Fruit fly (Drosophila melanogaster): Measurements from ENCODE around the gene CG14200.

Gene CG14200

dm6 chrX:19496808-19497259, 1.5 kb downstream of the CG14200 start (continued):
- no peak for TF ChIP-seq dpn (GFP tag; optimal IDR thresholded peaks at IDR 0.05)
- no peak for TF ChIP-seq CG7928 (GFP tag; optimal IDR thresholded peaks at IDR 0.05)
- no peak for TF ChIP-seq CG13296 (GFP tag; optimal IDR thresholded peaks at IDR 0.05)
- no peak for TF ChIP-seq kah (GFP tag; optimal IDR thresholded peaks at IDR 0.05)
- no peak for TF ChIP-seq Dfd (GFP tag; optimal IDR thresholded peaks at IDR 0.05)
- peak; percentile 27 for TF ChIP-seq CG33213 (GFP tag; optimal IDR thresholded peaks at IDR 0.05)
- TF ChIP-seq CG3163 (GFP tag; optimal IDR thresholded peaks at IDR 0.05) = peak; percentile 37
- no peak for TF ChIP-seq eyg (GFP tag; optimal IDR thresholded peaks at IDR 0.05)
- peak; percentile 20 for TF ChIP-seq grn (GFP tag; optimal IDR thresholded peaks at IDR 0.05)
- TF ChIP-seq CG14860 (GFP tag; IDR thresholded peaks at IDR 0.05; ENCODE audit: partially characterized antibody) = 0 out of 3 replicates have a peak, but pooled peaks have one; percentile 32
- TF ChIP-seq klu (GFP tag; IDR thresholded peaks at IDR 0.05) = no peak
- no peak for TF ChIP-seq Bteb2 (GFP tag; optimal IDR thresholded peaks at IDR 0.05)
- TF ChIP-seq CG42726 (GFP tag; IDR thresholded peaks at IDR 0.05; ENCODE audit: partially characterized antibody) = peak; percentile 53; the same call in 1 of the 2 replicates
- TF ChIP-seq CG9797 (GFP tag; optimal IDR thresholded peaks at IDR 0.05) = peak; percentile 28
- peak; percentile 50; the same call in 1 of the 2 replicates for TF ChIP-seq ato (GFP tag; IDR thresholded peaks at IDR 0.05; ENCODE audit: partially characterized antibody)
- peak; percentile 15 for TF ChIP-seq CG31365 (tag; optimal IDR thresholded peaks at IDR 0.05)
- no peak for TF ChIP-seq NC2β (GFP tag; optimal IDR thresholded peaks at IDR 0.05)
- peak; percentile 77 for TF ChIP-seq Dll (GFP tag; IDR thresholded peaks at IDR 0.05; ENCODE audit: partially characterized antibody)
- TF ChIP-seq exex (tag; optimal IDR thresholded peaks at IDR 0.05) = peak; percentile 21
- TF ChIP-seq Eip74EF (GFP tag; optimal IDR thresholded peaks at IDR 0.05) = no peak
- TF ChIP-seq CG6689 (GFP tag; IDR thresholded peaks at IDR 0.05) = no peak
- TF ChIP-seq Taf1 (GFP tag; IDR thresholded peaks at IDR 0.05) = 0 out of 2 replicates have a peak, but pooled peaks have one; percentile 13
- no peak for TF ChIP-seq CG14667 (GFP tag; IDR thresholded peaks at IDR 0.05)
- TF ChIP-seq Lhr (GFP tag; optimal IDR thresholded peaks at IDR 0.05) = peak; percentile 31
- TF ChIP-seq BtbVII (GFP tag; optimal IDR thresholded peaks at IDR 0.05) = no peak
- no peak for TF ChIP-seq maf-S (GFP tag; optimal IDR thresholded peaks at IDR 0.05)
- TF ChIP-seq CG11456 (GFP tag; IDR thresholded peaks at IDR 0.05) = peak; percentile 48; the same call in 1 of the 3 replicates
- peak; percentile 12 for TF ChIP-seq B-H2 (GFP tag; optimal IDR thresholded peaks at IDR 0.05)
- TF ChIP-seq HmgD (GFP tag; optimal IDR thresholded peaks at IDR 0.05) = peak; percentile 26
- TF ChIP-seq CG7963 (GFP tag; IDR thresholded peaks at IDR 0.05; ENCODE audit: partially characterized antibody) = peak; percentile 30; the same call in 1 of the 3 replicates
- TF ChIP-seq gsb-n (tag; optimal IDR thresholded peaks at IDR 0.05) = no peak
- peak; percentile 29 for TF ChIP-seq CG1603 (tag; optimal IDR thresholded peaks at IDR 0.05)
- TF ChIP-seq Med (GFP tag) = peak; percentile 86
- TF ChIP-seq psq (GFP tag; optimal IDR thresholded peaks at IDR 0.05) = peak; percentile 80
- peak; percentile 10; the same call in 1 of the 2 replicates for TF ChIP-seq Drgx (GFP tag; IDR thresholded peaks at IDR 0.05)
- peak; percentile 43 for TF ChIP-seq CG13894 (tag; optimal IDR thresholded peaks at IDR 0.05)
- peak; percentile 21 for TF ChIP-seq CG11504 (tag; optimal IDR thresholded peaks at IDR 0.05)
- no peak for TF ChIP-seq CG4854 (GFP tag; optimal IDR thresholded peaks at IDR 0.05)
- TF ChIP-seq CG15269 (tag; optimal IDR thresholded peaks at IDR 0.05) = peak; percentile 8
- TF ChIP-seq Fer3 (tag; optimal IDR thresholded peaks at IDR 0.05) = no peak
- TF ChIP-seq CG18764 (GFP tag; optimal IDR thresholded peaks at IDR 0.05) = no peak
- peak; percentile 15 for TF ChIP-seq CG17829 (tag; optimal IDR thresholded peaks at IDR 0.05)
- TF ChIP-seq Dp (GFP tag; optimal IDR thresholded peaks at IDR 0.05) = peak; percentile 23
- TF ChIP-seq sug (tag; optimal IDR thresholded peaks at IDR 0.05) = peak; percentile 47
- peak; percentile 37 for TF ChIP-seq Fer1 (GFP tag; optimal IDR thresholded peaks at IDR 0.05)
- TF ChIP-seq tx (GFP tag; optimal IDR thresholded peaks at IDR 0.05) = no peak
- TF ChIP-seq MTF-1 (GFP tag; optimal IDR thresholded peaks at IDR 0.05; ENCODE audit: borderline replicate concordance) = no peak
- peak; percentile 68 for TF ChIP-seq knrl (GFP tag; IDR thresholded peaks at IDR 0.05; ENCODE audit: partially characterized antibody)
- TF ChIP-seq corto (GFP tag; optimal IDR thresholded peaks at IDR 0.05) = peak; percentile 27
